Worm (Caenorhabditis elegans): ENCODE measurements around the gene K09H11.6.

The K09H11.6 gene

DNA sequence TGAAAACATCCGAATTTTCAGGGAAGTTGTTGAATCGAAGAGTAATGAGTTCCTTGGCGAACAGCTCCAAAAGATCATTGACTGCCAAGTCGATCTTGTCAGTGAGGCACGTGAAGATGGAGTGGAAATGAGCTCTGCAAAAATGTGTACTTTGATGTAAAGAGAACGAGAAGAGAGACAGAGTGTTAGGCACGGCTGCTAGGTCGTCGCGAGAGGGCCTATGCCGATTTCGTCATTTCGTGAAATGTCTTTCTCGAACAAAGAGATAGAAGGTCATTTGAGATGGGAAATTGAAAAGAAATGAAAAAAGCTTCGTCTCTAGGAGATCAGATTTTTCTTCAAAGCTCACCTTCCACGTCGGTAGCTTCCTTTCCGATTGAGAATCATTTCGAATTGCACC lies 44.0 kb upstream of the K09H11.6 start:
- no peak for TF ChIP-seq nhr-28 (tag; optimal IDR thresholded peaks at IDR 0.05)
- TF ChIP-seq hlh-4 (tag; optimal IDR thresholded peaks at IDR 0.05) = no peak
- no peak for TF ChIP-seq dpl-1 (GFP tag; optimal IDR thresholded peaks at IDR 0.05)
- no peak for TF ChIP-seq tbx-2 (tag; optimal IDR thresholded peaks at IDR 0.05)
- TF ChIP-seq nhr-84 (tag; optimal IDR thresholded peaks at IDR 0.05) = no peak
- peak; percentile 45 for TF ChIP-seq skn-1 (tag; optimal IDR thresholded peaks at IDR 0.05)
- no peak for TF ChIP-seq ceh-90 (tag; optimal IDR thresholded peaks at IDR 0.05)
- no peak for TF ChIP-seq mep-1 (tag; optimal IDR thresholded peaks at IDR 0.05)
- TF ChIP-seq rnt-1 (tag; optimal IDR thresholded peaks at IDR 0.05) = peak; percentile 68
- no peak for TF ChIP-seq blmp-1 (tag; optimal IDR thresholded peaks at IDR 0.05)
- peak in 1 of 2 experiments; percentile 39 for TF ChIP-seq lsy-2 (tag; optimal IDR thresholded peaks at IDR 0.05)
- TF ChIP-seq F16B12.6 (tag; optimal IDR thresholded peaks at IDR 0.05) = no peak
- TF ChIP-seq lin-15B (tag; optimal IDR thresholded peaks at IDR 0.05) = no peak
- TF ChIP-seq mdl-1 (tag; optimal IDR thresholded peaks at IDR 0.05) = peak in 1 of 2 experiments; percentile 22
- TF ChIP-seq lin-13 (GFP tag; optimal IDR thresholded peaks at IDR 0.05) = no peak
- peak; percentile 32 for TF ChIP-seq snu-23 (GFP tag; optimal IDR thresholded peaks at IDR 0.05)
- no peak for TF ChIP-seq ces-1 (GFP tag; optimal IDR thresholded peaks at IDR 0.05)
- TF ChIP-seq C04F5.9 (tag; optimal IDR thresholded peaks at IDR 0.05) = no peak
- TF ChIP-seq unc-62 (GFP tag; optimal IDR thresholded peaks at IDR 0.05) = no peak
- TF ChIP-seq lir-3 (tag; optimal IDR thresholded peaks at IDR 0.05; ENCODE audit: poor library complexity) = no peak
- no peak for TF ChIP-seq ama-1 (optimal IDR thresholded peaks at IDR 0.05)
- no peak for TF ChIP-seq C34B4.2 (tag; optimal IDR thresholded peaks at IDR 0.05)
- TF ChIP-seq alr-1 (tag; optimal IDR thresholded peaks at IDR 0.05; ENCODE audit: borderline replicate concordance) = no peak
- TF ChIP-seq fkh-8 (tag; optimal IDR thresholded peaks at IDR 0.05) = no peak
- TF ChIP-seq sup-37 (GFP tag; optimal IDR thresholded peaks at IDR 0.05) = no peak
- no peak for TF ChIP-seq aly-2 (tag; optimal IDR thresholded peaks at IDR 0.05)
- TF ChIP-seq nhr-11 (tag; optimal IDR thresholded peaks at IDR 0.05) = no peak
- TF ChIP-seq nhr-71 (tag; optimal IDR thresholded peaks at IDR 0.05) = peak; percentile 54
- TF ChIP-seq unc-130 (tag; optimal IDR thresholded peaks at IDR 0.05) = peak; percentile 48
- TF ChIP-seq lin-39 (tag; optimal IDR thresholded peaks at IDR 0.05) = no peak
- TF ChIP-seq sox-4 (tag; optimal IDR thresholded peaks at IDR 0.05) = no peak
- no peak for TF ChIP-seq jun-1 (tag; optimal IDR thresholded peaks at IDR 0.05)
- TF ChIP-seq pag-3 (tag; optimal IDR thresholded peaks at IDR 0.05; ENCODE audit: borderline replicate concordance, insufficient read depth) = no peak
- TF ChIP-seq swsn-7 (tag; optimal IDR thresholded peaks at IDR 0.05) = no peak
- no peak for TF ChIP-seq isw-1 (GFP tag; IDR thresholded peaks at IDR 0.05)
- TF ChIP-seq elt-2 (tag; optimal IDR thresholded peaks at IDR 0.05) = no peak
- TF ChIP-seq egl-27 (tag; optimal IDR thresholded peaks at IDR 0.05) = no peak
- no peak for TF ChIP-seq nhr-90 (tag; optimal IDR thresholded peaks at IDR 0.05; ENCODE audit: poor library complexity)
- peak; percentile 27 for TF ChIP-seq nhr-20 (tag; optimal IDR thresholded peaks at IDR 0.05)
- TF ChIP-seq egl-13 (tag; optimal IDR thresholded peaks at IDR 0.05) = no peak
- TF ChIP-seq tlp-1 (tag; optimal IDR thresholded peaks at IDR 0.05) = no peak
- TF ChIP-seq nhr-237 (tag; optimal IDR thresholded peaks at IDR 0.05) = no peak
- no peak for TF ChIP-seq mef-2 (tag; optimal IDR thresholded peaks at IDR 0.05)
- TF ChIP-seq unc-86 (tag; optimal IDR thresholded peaks at IDR 0.05) = no peak
- TF ChIP-seq hpl-2 (GFP tag; optimal IDR thresholded peaks at IDR 0.05) = no peak
- no peak for TF ChIP-seq efl-3 (GFP tag; optimal IDR thresholded peaks at IDR 0.05)
- no peak for TF ChIP-seq xbp-1 (tag; optimal IDR thresholded peaks at IDR 0.05)
- TF ChIP-seq vab-15 (tag; optimal IDR thresholded peaks at IDR 0.05) = no peak
- no peak for TF ChIP-seq elt-3 (tag; optimal IDR thresholded peaks at IDR 0.05)
- no peak for TF ChIP-seq snpc-4 (tag; optimal IDR thresholded peaks at IDR 0.05)
- TF ChIP-seq ceh-88 (GFP tag; IDR thresholded peaks at IDR 0.05) = no peak
- TF ChIP-seq pqm-1 (tag; optimal IDR thresholded peaks at IDR 0.05) = no peak
- no peak for TF ChIP-seq dsc-1 (tag; optimal IDR thresholded peaks at IDR 0.05)
- no peak for TF ChIP-seq aha-1 (tag; optimal IDR thresholded peaks at IDR 0.05)
- TF ChIP-seq nhr-85 (tag) = peak; percentile 48

Data from whole organism, L1 larva.